Worm (Caenorhabditis elegans) whole organism, young adult: ENCODE results near the gene F44G4.6.

ENCODE experiments used
- F49E8.2 ChIP-seq: sonication (generic microtip); optimal IDR thresholded peaks from 3 replicates; lab custom pipeline; 2017; ENCODE audit warnings: missing genetic modification characterization, mild to moderate bottlenecking, missing compliant biosample characterization, antibody characterized with exemption, moderate library complexity; ENCODE audit not compliant: insufficient read depth
- Y67H2A.10 ChIP-seq: fragments of 200-800 bp; sonication (Bioruptor generic); conservative IDR thresholded peaks from 2 replicates; pipeline ENCODE4 v1.3.6; 2022; ENCODE audit warnings: missing genetic modification reagents, missing genetic modification characterization, missing compliant biosample characterization
- dpl-1 ChIP-seq: fragments of 150-350 bp; optimal IDR thresholded peaks from 2 replicates; lab custom pipeline; 2014; ENCODE audit warnings: missing biosample characterization, missing genetic modification reagents, missing genetic modification characterization
- let-607 ChIP-seq, 2 experiments: fragments of 200-800 bp in 1 of 2; sonication (Bioruptor generic) in 1 of 2; sonication (generic microtip) in 1 of 2; optimal IDR thresholded peaks; 2 replicates each; lab custom pipeline; 2016 to 2018; ENCODE audit warnings: mild to moderate bottlenecking in 2 of 2, missing compliant biosample characterization in 2 of 2, missing genetic modification characterization in 2 of 2, moderate library complexity in 2 of 2, missing genotype in 1 of 2
- lin-54 ChIP-seq: fragments of 200-800 bp; sonication (Bioruptor generic); optimal IDR thresholded peaks from 2 replicates; lab custom pipeline; 2018; ENCODE audit warnings: mild to moderate bottlenecking, missing genetic modification characterization, missing compliant biosample characterization
- nhr-27 ChIP-seq: fragments of 200-800 bp; sonication (Bioruptor generic); optimal IDR thresholded peaks from 2 replicates; lab custom pipeline; 2018; ENCODE audit warnings: mild to moderate bottlenecking, missing genetic modification characterization, moderate library complexity, missing compliant biosample characterization
- snpc-4 ChIP-seq, 5 experiments: fragments of 150-350 bp in 1 of 5; sonication (generic microtip) in 4 of 5; optimal IDR thresholded peaks; 2 replicates each; lab custom pipeline; 2014 to 2018; ENCODE audit warnings: missing genetic modification characterization in 5 of 5, missing biosample characterization in 3 of 5, antibody characterized with exemption in 2 of 5, mild to moderate bottlenecking in 2 of 5, missing compliant biosample characterization in 2 of 5, missing genotype in 2 of 5, moderate library complexity in 2 of 5, missing genetic modification reagents in 1 of 5
- ztf-3 ChIP-seq: fragments of 200-800 bp; sonication (Bioruptor generic); optimal IDR thresholded peaks from 2 replicates; lab custom pipeline; 2018; ENCODE audit warnings: mild to moderate bottlenecking, missing genetic modification characterization, missing compliant biosample characterization

- TF ChIP-seq snpc-4 (GFP tag; optimal IDR thresholded peaks at IDR 0.05; lab: Kevin White, UChicago), result no peak
- no peak for TF ChIP-seq snpc-4 (tag; optimal IDR thresholded peaks at IDR 0.05; lab: Kevin White, UChicago)
- TF ChIP-seq F49E8.2 (tag; lab: Kevin White, UChicago), result no peak
- TF ChIP-seq Y67H2A.10 (GFP tag; lab: Robert Waterston, UW), result no peak
- TF ChIP-seq ztf-3 (GFP tag; lab: Kevin White, UChicago), result no peak
- no peak for TF ChIP-seq dpl-1 (GFP tag; lab: Kevin White, UChicago)
- no peak for TF ChIP-seq nhr-27 (tag; lab: Kevin White, UChicago)
- no peak for TF ChIP-seq let-607 (tag; optimal IDR thresholded peaks at IDR 0.05; lab: Kevin White, UChicago)
- TF ChIP-seq lin-54 (GFP tag; lab: Kevin White, UChicago), result no peak
Measured at ce11 chrII:9042059-9042458, 40.5 kb upstream of the F44G4.6 start.
